Fruit fly (Drosophila melanogaster) S2 (cell line): ENCODE measurements around the gene TkR99D.

Experiments
- CG8478 ChIP-seq: fragments of >200 bp; optimal IDR thresholded peaks from 2 replicates; lab custom pipeline; 2018
- CTCF ChIP-seq, 2 experiments: fragments of >200 bp; optimal IDR thresholded peaks; 2 replicates each; lab custom pipeline; 2018

The TkR99D gene

dm6 chr3R:29969347-29969746, at the start of gene TkR99D:
Gene TkR99D, minus strand, starts transcription at chr3R:29969447.
- TF ChIP-seq CTCF (optimal IDR thresholded peaks at IDR 0.05; lab: Kevin White, UChicago) (no peak), CG8478 (lab: Kevin White, UChicago) (no peak)

DNA sequence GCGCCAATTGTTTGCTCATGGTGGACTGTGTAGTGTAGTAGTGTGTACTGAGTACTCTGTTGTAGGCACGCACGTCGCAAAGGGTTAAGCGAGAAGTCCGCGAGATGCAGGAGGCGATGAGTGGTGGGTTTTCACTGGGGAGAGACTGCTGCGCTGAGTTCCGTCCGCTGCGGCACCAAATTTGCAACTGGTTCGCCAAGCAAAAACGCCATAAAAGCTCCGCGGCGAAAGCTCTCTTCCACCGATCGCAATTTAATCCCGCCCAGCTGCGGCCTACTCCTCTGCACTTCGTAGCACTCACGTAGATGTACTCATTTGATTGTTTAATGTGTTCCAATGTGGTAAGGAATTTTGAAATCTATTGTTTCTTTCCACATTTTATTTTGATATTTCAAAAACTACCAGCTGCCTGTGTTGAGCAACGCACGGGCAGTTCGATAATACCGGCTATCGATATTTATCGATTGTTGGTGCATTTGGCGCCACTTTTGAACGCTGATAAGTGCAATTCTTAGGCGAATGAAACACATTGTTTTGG, 45.8 kb upstream of the TkR99D start, which contains the start of gene CG7920:
Gene CG7920, minus strand, starts transcription at position 308 of the 538 bp plus-strand sequence.
- no peak for TF ChIP-seq CTCF (optimal IDR thresholded peaks at IDR 0.05; lab: Kevin White, UChicago)
- TF ChIP-seq CG8478 (lab: Kevin White, UChicago): no peak

dm6 chr3R:30014480-30014879, 45.2 kb upstream of the TkR99D start:
- TF ChIP-seq CG8478 (lab: Kevin White, UChicago) (no peak), CTCF (optimal IDR thresholded peaks at IDR 0.05; lab: Kevin White, UChicago) (no peak)

- TF ChIP-seq CTCF (optimal IDR thresholded peaks at IDR 0.05; lab: Kevin White, UChicago): no peak
- TF ChIP-seq CG8478 (lab: Kevin White, UChicago): no peak
Observed at dm6 chr3R:30013909-30014308, 44.7 kb upstream of the TkR99D start.

- TF ChIP-seq CTCF (optimal IDR thresholded peaks at IDR 0.05; lab: Kevin White, UChicago): no peak
- TF ChIP-seq CG8478 (lab: Kevin White, UChicago): no peak
Observed at dm6 chr3R:30012602-30013489, 43.6 kb upstream of the TkR99D start.

DNA sequence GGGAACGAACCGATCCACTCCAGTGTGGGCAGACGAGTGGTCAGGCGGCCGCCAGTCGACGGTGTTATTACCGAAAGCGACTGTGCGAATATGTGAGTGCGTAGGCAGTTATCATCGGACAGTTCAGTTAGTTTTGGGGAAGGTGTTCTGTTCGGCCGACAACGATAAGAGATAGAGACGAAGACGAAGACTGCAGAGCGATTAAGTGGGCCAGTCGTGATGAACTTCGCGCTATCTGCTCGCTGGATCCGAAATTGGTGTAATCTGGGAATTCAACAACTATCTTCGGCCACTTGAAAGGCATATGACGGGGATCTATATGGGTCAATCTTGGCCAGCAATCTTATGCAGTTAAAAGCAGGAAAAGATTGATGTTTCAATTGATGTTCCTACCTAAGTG, 39.9 kb upstream of the TkR99D start, which contains the start of gene CG7912:
Gene CG7912, minus strand, starts transcription at position 17 of the 400 bp plus-strand sequence.
- TF ChIP-seq CTCF (optimal IDR thresholded peaks at IDR 0.05; lab: Kevin White, UChicago): no peak
- no peak for TF ChIP-seq CG8478 (lab: Kevin White, UChicago)

DNA sequence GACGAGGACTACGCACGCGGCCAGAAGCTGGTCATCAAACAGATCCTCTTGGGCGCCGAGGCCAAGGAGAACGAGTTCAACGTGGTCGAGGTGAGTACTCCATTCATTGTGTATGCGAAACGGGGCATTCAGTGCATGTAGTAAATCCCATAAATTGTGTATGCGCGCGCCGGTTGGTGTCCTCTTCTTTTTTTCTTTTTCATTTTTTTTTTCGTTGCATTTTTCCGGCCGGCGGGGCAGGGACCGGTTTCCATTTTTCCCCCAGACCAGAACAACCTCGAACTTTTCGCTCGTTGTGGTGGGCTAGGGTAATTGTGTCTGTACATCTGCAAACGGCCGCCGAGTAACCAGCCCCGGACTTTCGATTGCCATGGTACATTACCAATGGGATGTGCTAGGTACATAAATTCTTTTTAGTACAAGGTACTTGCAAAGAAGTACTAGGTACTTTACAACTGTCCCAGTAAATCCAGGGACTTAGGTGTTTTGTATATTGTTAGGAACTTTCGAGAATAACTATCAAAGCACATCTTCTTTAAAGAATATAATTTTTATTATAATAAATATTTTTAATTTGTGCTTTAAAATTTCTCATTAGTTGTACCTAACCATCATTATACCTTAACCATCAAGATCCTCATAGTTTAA, 36.2 kb upstream of the TkR99D start:
- TF ChIP-seq CTCF (optimal IDR thresholded peaks at IDR 0.05; lab: Kevin White, UChicago): no peak
- no peak for TF ChIP-seq CG8478 (lab: Kevin White, UChicago)

- TF ChIP-seq CG8478 (lab: Kevin White, UChicago): no peak
- TF ChIP-seq CTCF (optimal IDR thresholded peaks at IDR 0.05; lab: Kevin White, UChicago): peak in 1 of 2 experiments; percentile 2
Observed at dm6 chr3R:30004648-30005047, 35.4 kb upstream of the TkR99D start, which contains the start of the genes Nlp and Nph. Gene Nlp, plus strand, starts transcription at chr3R:30004785. Gene Nph, minus strand, starts transcription at chr3R:30004861.

DNA sequence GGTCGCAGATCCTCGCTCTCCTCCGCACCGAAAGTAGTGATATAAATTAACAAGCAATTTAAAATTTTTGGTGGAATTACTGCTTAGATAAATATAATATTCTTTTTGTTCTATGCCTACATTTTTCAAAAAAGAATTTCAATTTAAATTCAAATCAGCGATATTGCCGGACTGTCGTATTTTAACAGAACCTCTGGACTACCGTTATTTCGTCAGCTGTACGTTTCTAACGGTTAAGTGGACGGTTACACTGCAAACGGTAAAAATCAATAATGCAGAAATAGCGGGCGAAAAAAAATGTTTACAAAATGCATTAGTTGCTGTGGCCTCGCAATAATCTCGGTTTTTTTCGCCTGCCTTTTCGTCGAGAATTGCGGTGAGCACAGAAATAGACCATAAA, 31.0 kb upstream of the TkR99D start, which contains the start of gene Tace:
Gene Tace, plus strand, starts transcription at position 245 of the 400 bp plus-strand sequence.
- no peak for TF ChIP-seq CG8478 (lab: Kevin White, UChicago)
- TF ChIP-seq CTCF (optimal IDR thresholded peaks at IDR 0.05; lab: Kevin White, UChicago): peak in 1 of 2 experiments; percentile 21

- TF ChIP-seq CTCF (optimal IDR thresholded peaks at IDR 0.05; lab: Kevin White, UChicago): no peak
- no peak for TF ChIP-seq CG8478 (lab: Kevin White, UChicago)
Observed at dm6 chr3R:29999495-29999894, 30.2 kb upstream of the TkR99D start, which contains the start of gene CG34298. Gene CG34298, plus strand, starts transcription at chr3R:29999795.

DNA sequence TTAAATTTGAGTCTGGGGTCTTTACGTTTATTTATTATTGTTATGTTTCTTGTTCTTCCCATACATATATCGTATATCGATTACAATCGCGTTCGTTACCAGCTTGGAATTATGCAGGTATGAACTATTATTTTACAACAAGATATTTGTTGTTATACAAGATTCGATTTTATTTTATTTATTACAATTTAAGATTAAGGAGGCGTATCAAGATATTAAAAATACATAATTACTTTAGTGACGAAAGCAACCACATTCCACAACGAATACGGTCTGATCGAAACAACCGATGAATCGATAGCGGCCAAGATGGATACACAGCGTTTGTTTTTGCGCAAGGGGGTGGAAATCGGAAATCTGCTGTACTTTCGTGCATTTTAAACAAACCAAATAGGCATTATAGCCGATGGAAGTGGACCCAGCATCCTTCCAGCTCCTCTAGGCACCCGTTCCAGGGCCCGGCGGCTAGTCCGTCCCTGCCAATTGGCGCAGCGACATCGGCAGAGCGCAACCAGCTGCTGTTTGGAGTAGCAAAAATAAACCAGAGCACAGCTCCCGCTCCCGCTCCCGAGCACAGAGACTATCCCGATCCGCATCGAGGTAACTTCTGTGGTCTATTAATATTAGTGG, 28.5 kb upstream of the TkR99D start, which contains the start of the genes CG15525 and CG11504:
Gene CG15525, minus strand, starts transcription at position 70 of the 630 bp plus-strand sequence.
Gene CG11504, plus strand, starts transcription at position 294 of the 630 bp plus-strand sequence.
- TF ChIP-seq CTCF (optimal IDR thresholded peaks at IDR 0.05; lab: Kevin White, UChicago): no peak
- no peak for TF ChIP-seq CG8478 (lab: Kevin White, UChicago)

DNA sequence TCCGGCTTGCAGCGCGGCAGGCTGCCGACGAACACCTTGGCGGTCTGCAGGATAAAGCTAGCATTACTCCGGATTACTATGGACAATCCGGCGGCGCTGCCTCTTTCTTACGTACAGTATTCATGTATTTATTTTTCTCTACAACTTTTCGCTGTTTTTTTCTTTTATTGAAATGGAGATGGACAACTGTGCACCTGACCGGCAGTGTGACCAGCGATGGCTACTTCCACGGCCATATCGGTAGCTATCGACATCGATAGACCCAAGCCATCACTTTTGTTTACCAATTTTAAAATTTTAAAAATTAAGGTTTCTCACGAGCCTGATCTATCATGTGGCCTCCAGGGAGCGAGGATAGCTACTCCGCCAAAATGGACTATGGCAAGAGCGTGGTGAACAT, 25.8 kb upstream of the TkR99D start, which contains the start of the genes CG7903 and Sas-6:
Gene CG7903, minus strand, starts transcription at position 197 of the 400 bp plus-strand sequence.
Gene Sas-6, plus strand, starts transcription at position 323 of the 400 bp plus-strand sequence.
- TF ChIP-seq CTCF (optimal IDR thresholded peaks at IDR 0.05; lab: Kevin White, UChicago) (no peak), CG8478 (lab: Kevin White, UChicago) (no peak)

- no peak for TF ChIP-seq CTCF (optimal IDR thresholded peaks at IDR 0.05; lab: Kevin White, UChicago)
- TF ChIP-seq CG8478 (lab: Kevin White, UChicago): no peak
Observed at dm6 chr3R:29993134-29993533, 23.9 kb upstream of the TkR99D start, which contains the start of gene Acph-1. Gene Acph-1, minus strand, starts transcription at chr3R:29993411.
